Fruit fly (Drosophila melanogaster) whole organism: ENCODE data around the gene 2mit.

Experiments
- CG8478 ChIP-seq: fragments of >200 bp; optimal IDR thresholded peaks from 2 replicates; lab custom pipeline; 2018; ENCODE audit warnings: inconsistent platforms
- Dll ChIP-seq: fragments of >200 bp; optimal IDR thresholded peaks from 2 replicates; lab custom pipeline; 2017
- EcR ChIP-seq, 2 experiments: fragments of >200 bp; optimal IDR thresholded peaks; 2 replicates each; lab custom pipeline; 2017; ENCODE audit warnings: missing biosample characterization in 2 of 2, missing genetic modification characterization in 2 of 2, missing genetic modification reagents in 2 of 2
- pan ChIP-seq: fragments of >200 bp; optimal IDR thresholded peaks from 2 replicates; lab custom pipeline; 2017
- psq ChIP-seq: fragments of >200 bp; optimal IDR thresholded peaks from 2 replicates; lab custom pipeline; 2017
- usp ChIP-seq: fragments of >200 bp; optimal IDR thresholded peaks from 2 replicates; lab custom pipeline; 2017; ENCODE audit warnings: missing biosample characterization, missing genetic modification characterization, mixed read lengths

- TF ChIP-seq Dll (no peak), usp (GFP tag; lab: Kevin White, UChicago) (no peak), psq (lab: Kevin White, UChicago) (no peak), pan (lab: Kevin White, UChicago) (no peak), EcR (GFP tag; optimal IDR thresholded peaks at IDR 0.05; lab: Kevin White, UChicago) (no peak), CG8478 (lab: Kevin White, UChicago) (no peak)
Measured at dm6 chr3R:13186396-13186795, 30.9 kb upstream of the 2mit start, which contains the start of gene CG8508.
